Fruit fly (Drosophila melanogaster): ENCODE data around the gene CG44194.

Gene CG44194

dm6 chr3R:13012351-13012750 is 14.8 kb upstream of the CG44194 start (continued):
- TF ChIP-seq CG11085 (GFP tag; IDR thresholded peaks at IDR 0.05) (0 out of 2 replicates have a peak, but pooled peaks have one; percentile 39), Abd-B (GFP tag; optimal IDR thresholded peaks at IDR 0.05) (peak; percentile 53), Myb (GFP tag; optimal IDR thresholded peaks at IDR 0.05) (peak; percentile 51), dmrt99B (tag; optimal IDR thresholded peaks at IDR 0.05) (no peak), Bdp1 (GFP tag; optimal IDR thresholded peaks at IDR 0.05) (peak; percentile 51), Hmr (GFP tag; optimal IDR thresholded peaks at IDR 0.05) (peak; percentile 57), Stat92E (GFP tag; optimal IDR thresholded peaks at IDR 0.05) (no peak), CG2129 (GFP tag; IDR thresholded peaks at IDR 0.05; ENCODE audit: partially characterized antibody) (no peak), wdn (GFP tag; IDR thresholded peaks at IDR 0.05) (peak; percentile 55; the same call in 1 of the 2 replicates), CG30020 (tag; optimal IDR thresholded peaks at IDR 0.05) (no peak), fu2 (GFP tag; optimal IDR thresholded peaks at IDR 0.05) (peak; percentile 53), CG7357 (GFP tag; IDR thresholded peaks at IDR 0.05) (0 out of 3 replicates have a peak, but pooled peaks have one; percentile 29), Gsc (GFP tag; IDR thresholded peaks at IDR 0.05) (no peak), Mes4 (GFP tag; optimal IDR thresholded peaks at IDR 0.05) (peak; percentile 50), gsb-n (tag; optimal IDR thresholded peaks at IDR 0.05) (peak; percentile 14), Kr (GFP tag; optimal IDR thresholded peaks at IDR 0.05) (no peak), gro (GFP tag; optimal IDR thresholded peaks at IDR 0.05) (peak; percentile 61), ci (GFP tag; IDR thresholded peaks at IDR 0.05) (peak; percentile 82), psq (GFP tag; optimal IDR thresholded peaks at IDR 0.05) (no peak), CG10267 (tag; optimal IDR thresholded peaks at IDR 0.05) (no peak), Chrac-16 (GFP tag; optimal IDR thresholded peaks at IDR 0.05) (peak; percentile 53), Hr78 (GFP tag; optimal IDR thresholded peaks at IDR 0.05) (peak in 1 of 2 experiments; percentile 11), PHDP (tag; optimal IDR thresholded peaks at IDR 0.05) (peak; percentile 38), chm (GFP tag; IDR thresholded peaks at IDR 0.05) (peak; percentile 78), E2f1 (GFP tag; IDR thresholded peaks at IDR 0.05) (peak; percentile 58), CG9932 (GFP tag; IDR thresholded peaks at IDR 0.05) (peak; percentile 67), CG31224 (GFP tag; IDR thresholded peaks at IDR 0.05) (peak; percentile 51), CG12219 (GFP tag; optimal IDR thresholded peaks at IDR 0.05) (no peak), sqz (GFP tag; optimal IDR thresholded peaks at IDR 0.05) (peak; percentile 68), CG17361 (GFP tag; IDR thresholded peaks at IDR 0.05) (no peak), CG2199 (GFP tag; IDR thresholded peaks at IDR 0.05) (peak; percentile 76; the same call in 1 of the 3 replicates), sob (GFP tag; IDR thresholded peaks at IDR 0.05) (peak; percentile 71), Camta (GFP tag; optimal IDR thresholded peaks at IDR 0.05) (peak; percentile 58), CG4404 (GFP tag; IDR thresholded peaks at IDR 0.05) (no peak), Dp (GFP tag; optimal IDR thresholded peaks at IDR 0.05) (no peak), CG14441 (GFP tag; IDR thresholded peaks at IDR 0.05) (peak; percentile 82), D19A (tag; optimal IDR thresholded peaks at IDR 0.05) (peak; percentile 53), CG3726 (GFP tag; IDR thresholded peaks at IDR 0.05) (no peak), jing (GFP tag; optimal IDR thresholded peaks at IDR 0.05) (no peak), H15 (GFP tag; IDR thresholded peaks at IDR 0.05) (peak; percentile 55; the same call in 2 of the 3 replicates), CG1647 (GFP tag; optimal IDR thresholded peaks at IDR 0.05) (peak; percentile 66), Atf6 (GFP tag; IDR thresholded peaks at IDR 0.05) (peak; percentile 46; the same call in 1 of the 2 replicates), CG34422 (GFP tag; IDR thresholded peaks at IDR 0.05) (peak; percentile 86), YL-1 (GFP tag; optimal IDR thresholded peaks at IDR 0.05) (peak; percentile 29), lbe (GFP tag; optimal IDR thresholded peaks at IDR 0.05) (peak; percentile 76), inv (GFP tag; IDR thresholded peaks at IDR 0.05; ENCODE audit: partially characterized antibody) (no peak), tna (GFP tag; IDR thresholded peaks at IDR 0.05; ENCODE audit: partially characterized antibody) (no peak), CG14965 (GFP tag; optimal IDR thresholded peaks at IDR 0.05; ENCODE audit: borderline replicate concordance) (no peak), CG15514 (GFP tag; optimal IDR thresholded peaks at IDR 0.05) (peak; percentile 37), stwl (tag; optimal IDR thresholded peaks at IDR 0.05) (no peak), CG12155 (GFP tag; optimal IDR thresholded peaks at IDR 0.05) (peak; percentile 94)

All from whole organism, embryonic.